Worm (Caenorhabditis elegans): Measurements from ENCODE around the gene cux-7.

cux-7 gene

DNA sequence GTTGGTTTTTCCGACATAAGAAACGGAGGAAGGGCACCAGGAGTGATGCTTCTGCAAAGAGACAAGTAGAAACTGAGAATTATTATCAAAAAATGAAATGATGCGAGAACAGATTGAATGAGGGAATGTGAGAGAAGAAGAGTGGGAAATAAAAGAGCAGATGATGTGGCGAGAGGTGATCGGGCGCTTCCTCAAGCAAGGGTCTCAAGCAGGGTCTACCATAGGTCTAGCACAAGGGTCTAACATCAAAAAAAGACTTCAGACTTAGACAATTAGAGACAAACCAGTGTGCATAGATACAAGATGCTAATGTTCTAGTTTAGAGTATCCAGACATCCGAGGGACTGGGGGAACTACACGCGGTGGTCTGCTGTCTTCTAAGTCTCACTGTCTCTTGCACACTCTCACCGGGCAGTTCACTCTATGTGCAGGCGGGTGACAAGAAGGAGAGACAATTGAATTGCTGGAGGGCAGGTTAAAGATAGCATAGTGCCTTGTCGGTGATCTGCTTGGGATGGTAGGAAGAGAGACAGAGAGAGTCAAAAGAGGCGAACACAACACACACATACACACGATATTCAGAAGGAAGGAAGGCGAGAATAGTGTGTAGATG, 49.5 kb upstream of the cux-7 start, which contains the start of gene R13A5.7:
Gene R13A5.7, minus strand, starts transcription at position 51 of the 613 bp plus-strand sequence.
- no peak for TF ChIP-seq aly-2 (tag; optimal IDR thresholded peaks at IDR 0.05)
- no peak for TF ChIP-seq dmd-4 (tag; optimal IDR thresholded peaks at IDR 0.05)
- peak; percentile 87 for TF ChIP-seq fos-1 (tag; optimal IDR thresholded peaks at IDR 0.05)
- no peak for TF ChIP-seq elt-1 (tag; optimal IDR thresholded peaks at IDR 0.05)
- no peak for TF ChIP-seq skn-1 (tag; optimal IDR thresholded peaks at IDR 0.05)
- TF ChIP-seq peb-1 (tag; optimal IDR thresholded peaks at IDR 0.05): no peak
- no peak for TF ChIP-seq mbf-1 (tag; optimal IDR thresholded peaks at IDR 0.05)
- no peak for TF ChIP-seq nhr-77 (tag; optimal IDR thresholded peaks at IDR 0.05)
- TF ChIP-seq ZK546.5 (tag; optimal IDR thresholded peaks at IDR 0.05): no peak
- TF ChIP-seq unc-55 (GFP tag; optimal IDR thresholded peaks at IDR 0.05): peak; percentile 72
- peak; percentile 82 for TF ChIP-seq nhr-21 (tag; optimal IDR thresholded peaks at IDR 0.05)
- no peak for TF ChIP-seq lin-39 (tag; optimal IDR thresholded peaks at IDR 0.05)
- peak; percentile 34 for TF ChIP-seq mab-5 (tag; optimal IDR thresholded peaks at IDR 0.05)
- no peak for TF ChIP-seq nhr-11 (tag; optimal IDR thresholded peaks at IDR 0.05)
- no peak for TF ChIP-seq R02D3.7 (tag; optimal IDR thresholded peaks at IDR 0.05)
- no peak for TF ChIP-seq ztf-1 (GFP tag; conservative IDR thresholded peaks at IDR 0.05)
- peak; percentile 62 for TF ChIP-seq lin-13 (GFP tag; optimal IDR thresholded peaks at IDR 0.05)
- peak; percentile 60 to 87 for TF ChIP-seq lsy-2 (tag; optimal IDR thresholded peaks at IDR 0.05)
- TF ChIP-seq lin-11 (tag; optimal IDR thresholded peaks at IDR 0.05): no peak
- peak; percentile 60 for TF ChIP-seq zag-1 (tag; optimal IDR thresholded peaks at IDR 0.05)
- peak; percentile 68 for TF ChIP-seq ztf-4 (tag; optimal IDR thresholded peaks at IDR 0.05)
- TF ChIP-seq blmp-1 (tag; optimal IDR thresholded peaks at IDR 0.05; ENCODE audit: insufficient read depth): peak; percentile 40
- no peak for TF ChIP-seq nhr-10 (tag; optimal IDR thresholded peaks at IDR 0.05)
- peak; percentile 92 for TF ChIP-seq F13H6.1 (tag; optimal IDR thresholded peaks at IDR 0.05)
- no peak for TF ChIP-seq unc-39 (tag; optimal IDR thresholded peaks at IDR 0.05)
- no peak for TF ChIP-seq Y55F3AM.14 (GFP tag; optimal IDR thresholded peaks at IDR 0.05)
- TF ChIP-seq ztf-11 (tag; optimal IDR thresholded peaks at IDR 0.05): no peak
- TF ChIP-seq nhr-237 (tag; optimal IDR thresholded peaks at IDR 0.05): no peak
- peak; percentile 88 for TF ChIP-seq C34F6.9 (tag; optimal IDR thresholded peaks at IDR 0.05)
- no peak for TF ChIP-seq elt-3 (tag; optimal IDR thresholded peaks at IDR 0.05)
- TF ChIP-seq alr-1 (tag; optimal IDR thresholded peaks at IDR 0.05): no peak
- TF ChIP-seq ceh-82 (tag; optimal IDR thresholded peaks at IDR 0.05): no peak
- TF ChIP-seq gmeb-1 (tag; optimal IDR thresholded peaks at IDR 0.05): peak; percentile 63
- TF ChIP-seq sma-3 (GFP tag; optimal IDR thresholded peaks at IDR 0.05): peak; percentile 50
- peak; percentile 90 to 91 for TF ChIP-seq mdl-1 (tag; optimal IDR thresholded peaks at IDR 0.05)
- peak; percentile 85 for TF ChIP-seq sem-4 (tag; optimal IDR thresholded peaks at IDR 0.05)
- TF ChIP-seq crh-2 (tag; optimal IDR thresholded peaks at IDR 0.05): peak; percentile 89
- TF ChIP-seq nhr-6 (tag; optimal IDR thresholded peaks at IDR 0.05): peak; percentile 37
- TF ChIP-seq ama-1 (optimal IDR thresholded peaks at IDR 0.05): no peak
- peak; percentile 45 for TF ChIP-seq snpc-4 (tag; optimal IDR thresholded peaks at IDR 0.05)
- no peak for TF ChIP-seq nhr-12 (tag; optimal IDR thresholded peaks at IDR 0.05)
- peak; percentile 39 for TF ChIP-seq nhr-25 (tag; optimal IDR thresholded peaks at IDR 0.05)
- TF ChIP-seq sma-9 (GFP tag; optimal IDR thresholded peaks at IDR 0.05): peak; percentile 78
- no peak for TF ChIP-seq sma-9 (tag; optimal IDR thresholded peaks at IDR 0.05)
- TF ChIP-seq ceh-16 (tag; optimal IDR thresholded peaks at IDR 0.05): peak; percentile 73
- peak; percentile 60 for TF ChIP-seq egl-27 (tag; optimal IDR thresholded peaks at IDR 0.05)
- TF ChIP-seq unc-62 (GFP tag; optimal IDR thresholded peaks at IDR 0.05): no peak
- TF ChIP-seq nhr-129 (tag; optimal IDR thresholded peaks at IDR 0.05): peak; percentile 94
- no peak for TF ChIP-seq nhr-23 (tag; optimal IDR thresholded peaks at IDR 0.05)

All from whole organism, L2 larva.